Worm (Caenorhabditis elegans): ENCODE measurements around the gene madf-8.

madf-8 gene

ce11 chrIII:3650266-3650665, 366 bp downstream of the madf-8 start:
- TF ChIP-seq lin-39 (tag; optimal IDR thresholded peaks at IDR 0.05) = no peak
- TF ChIP-seq mdl-1 (tag; optimal IDR thresholded peaks at IDR 0.05) = no peak
- TF ChIP-seq fos-1 (tag; optimal IDR thresholded peaks at IDR 0.05) = peak; percentile 35
- no peak for TF ChIP-seq mbf-1 (tag; optimal IDR thresholded peaks at IDR 0.05)
- no peak for TF ChIP-seq ztf-1 (GFP tag; conservative IDR thresholded peaks at IDR 0.05)
- peak; percentile 22 for TF ChIP-seq sma-3 (GFP tag; optimal IDR thresholded peaks at IDR 0.05)
- TF ChIP-seq ZK546.5 (tag; optimal IDR thresholded peaks at IDR 0.05) = no peak
- peak; percentile 7 for TF ChIP-seq nhr-25 (tag; optimal IDR thresholded peaks at IDR 0.05)
- TF ChIP-seq ama-1 (optimal IDR thresholded peaks at IDR 0.05) = no peak
- no peak for TF ChIP-seq ztf-11 (tag; optimal IDR thresholded peaks at IDR 0.05)
- TF ChIP-seq skn-1 (tag; optimal IDR thresholded peaks at IDR 0.05) = no peak
- TF ChIP-seq ztf-4 (tag; optimal IDR thresholded peaks at IDR 0.05) = no peak
- no peak for TF ChIP-seq nhr-12 (tag; optimal IDR thresholded peaks at IDR 0.05)
- TF ChIP-seq lin-11 (tag; optimal IDR thresholded peaks at IDR 0.05) = no peak

- TF ChIP-seq mab-5 (tag; optimal IDR thresholded peaks at IDR 0.05) (no peak), fos-1 (tag; optimal IDR thresholded peaks at IDR 0.05) (peak; percentile 54)
These were observed 1.3 kb downstream of the madf-8 start for ce11 chrIII:3649305-3649704.

ce11 chrIII:3644075-3644474, 6.6 kb downstream of the madf-8 start, which contains the start of gene unc-93:
unc-93 (plus strand) TSS chrIII:3644375.
- no peak for TF ChIP-seq nhr-11 (tag; optimal IDR thresholded peaks at IDR 0.05)
- no peak for TF ChIP-seq ZK546.5 (tag; optimal IDR thresholded peaks at IDR 0.05)

- TF ChIP-seq sma-3 (GFP tag; optimal IDR thresholded peaks at IDR 0.05) (no peak), ztf-4 (tag; optimal IDR thresholded peaks at IDR 0.05) (no peak), unc-39 (tag; optimal IDR thresholded peaks at IDR 0.05) (no peak), nhr-25 (tag; optimal IDR thresholded peaks at IDR 0.05) (no peak), ceh-82 (tag; optimal IDR thresholded peaks at IDR 0.05) (no peak), lsy-2 (tag; optimal IDR thresholded peaks at IDR 0.05) (no peak), lin-13 (GFP tag; optimal IDR thresholded peaks at IDR 0.05) (no peak), elt-1 (tag; optimal IDR thresholded peaks at IDR 0.05) (no peak), fos-1 (tag; optimal IDR thresholded peaks at IDR 0.05) (no peak)
These were observed 7.0 kb downstream of the madf-8 start for ce11 chrIII:3643602-3644001.

ce11 chrIII:3637251-3637989, 13.2 kb downstream of the madf-8 start:
- no peak for TF ChIP-seq fos-1 (tag; optimal IDR thresholded peaks at IDR 0.05)
- TF ChIP-seq nhr-129 (tag; optimal IDR thresholded peaks at IDR 0.05) = peak; percentile 51
- TF ChIP-seq mab-5 (tag; optimal IDR thresholded peaks at IDR 0.05) = no peak

- TF ChIP-seq nhr-21 (tag; optimal IDR thresholded peaks at IDR 0.05) = no peak
- TF ChIP-seq nhr-129 (tag; optimal IDR thresholded peaks at IDR 0.05) = no peak
- TF ChIP-seq ceh-82 (tag; optimal IDR thresholded peaks at IDR 0.05) = no peak
- TF ChIP-seq sma-3 (GFP tag; optimal IDR thresholded peaks at IDR 0.05) = no peak
- no peak for TF ChIP-seq mbf-1 (tag; optimal IDR thresholded peaks at IDR 0.05)
- TF ChIP-seq C34F6.9 (tag; optimal IDR thresholded peaks at IDR 0.05) = no peak
- TF ChIP-seq fos-1 (tag; optimal IDR thresholded peaks at IDR 0.05) = no peak
- no peak for TF ChIP-seq gmeb-1 (tag; optimal IDR thresholded peaks at IDR 0.05)
These were observed 14.8 kb downstream of the madf-8 start, which contains the start of gene rilp-1 for ce11 chrIII:3635844-3636243. rilp-1 (plus strand) TSS chrIII:3636144.

- TF ChIP-seq unc-55 (GFP tag; optimal IDR thresholded peaks at IDR 0.05) (no peak), sma-9 (GFP tag; optimal IDR thresholded peaks at IDR 0.05) (no peak), sma-9 (tag; optimal IDR thresholded peaks at IDR 0.05) (no peak), Y55F3AM.14 (GFP tag; optimal IDR thresholded peaks at IDR 0.05) (no peak), elt-3 (tag; optimal IDR thresholded peaks at IDR 0.05) (no peak), skn-1 (tag; optimal IDR thresholded peaks at IDR 0.05) (no peak), F13H6.1 (tag; optimal IDR thresholded peaks at IDR 0.05) (no peak), ztf-1 (GFP tag; conservative IDR thresholded peaks at IDR 0.05) (no peak), nhr-6 (tag; optimal IDR thresholded peaks at IDR 0.05) (no peak), mbf-1 (tag; optimal IDR thresholded peaks at IDR 0.05) (no peak), fos-1 (tag; optimal IDR thresholded peaks at IDR 0.05) (no peak), nhr-23 (tag; optimal IDR thresholded peaks at IDR 0.05) (no peak), snpc-4 (tag; optimal IDR thresholded peaks at IDR 0.05) (no peak), nhr-237 (tag; optimal IDR thresholded peaks at IDR 0.05) (no peak), sma-3 (GFP tag; optimal IDR thresholded peaks at IDR 0.05) (no peak)
These were observed 15.8 kb downstream of the madf-8 start for ce11 chrIII:3634873-3635272.

All from whole organism, L2 larva.